Worm (Caenorhabditis elegans): ENCODE data around the gene rpb-12.

DNA sequence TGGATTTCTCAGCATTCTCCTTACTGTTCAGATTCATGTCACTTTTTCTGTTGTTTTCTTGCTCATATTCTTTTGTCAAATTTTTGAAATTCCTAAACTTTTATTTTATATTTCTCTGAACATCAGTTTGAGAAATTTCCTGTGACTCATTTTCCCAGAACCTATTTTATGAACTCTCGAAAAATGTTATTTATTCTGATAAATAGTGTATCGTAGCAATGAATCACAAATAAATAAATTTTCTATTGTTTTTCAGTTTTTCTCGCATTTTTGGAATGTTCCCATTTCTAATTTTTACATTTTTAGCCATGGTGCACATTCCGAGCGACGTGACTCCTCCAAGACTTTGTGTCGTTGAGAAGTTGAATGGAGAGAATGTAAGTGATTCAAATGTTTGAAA lies 27.9 kb downstream of the rpb-12 start, which contains the start of gene nrfl-1:
- no peak for TF ChIP-seq ama-1 (optimal IDR thresholded peaks at IDR 0.05)
- TF ChIP-seq hmg-4 (GFP tag; optimal IDR thresholded peaks at IDR 0.05): no peak
- TF ChIP-seq hmbx-1 (tag; optimal IDR thresholded peaks at IDR 0.05): no peak
- TF ChIP-seq hnd-1 (tag; optimal IDR thresholded peaks at IDR 0.05): no peak
- no peak for TF ChIP-seq tbx-37 (GFP tag; conservative IDR thresholded peaks at IDR 0.05)
- TF ChIP-seq B0310.2 (tag; optimal IDR thresholded peaks at IDR 0.05): no peak
- TF ChIP-seq scrt-1 (GFP tag; IDR thresholded peaks at IDR 0.05): no peak
- TF ChIP-seq ceh-36 (tag; optimal IDR thresholded peaks at IDR 0.05): no peak
- TF ChIP-seq tra-4 (tag; optimal IDR thresholded peaks at IDR 0.05): no peak
- no peak for TF ChIP-seq ceh-13 (GFP tag; optimal IDR thresholded peaks at IDR 0.05)
- TF ChIP-seq ets-7 (tag; optimal IDR thresholded peaks at IDR 0.05): no peak
- TF ChIP-seq flt-1 (GFP tag; IDR thresholded peaks at IDR 0.05): no peak
- no peak for TF ChIP-seq aly-1 (tag; optimal IDR thresholded peaks at IDR 0.05)
- no peak for TF ChIP-seq pes-1 (GFP tag; IDR thresholded peaks at IDR 0.05)

Data from whole organism, early embryonic.